Worm (Caenorhabditis elegans) whole organism, L4/young adult: Measurements from ENCODE around the gene C40A11.7.

ENCODE experiments used
- dao-5 ChIP-seq: sonication (generic microtip); optimal IDR thresholded peaks from 2 replicates; lab custom pipeline; 2016; ENCODE audit warnings: missing genotype, missing genetic modification characterization, moderate library complexity, missing compliant biosample characterization
- him-1 ChIP-seq: sonication (generic microtip); optimal IDR thresholded peaks from 2 replicates; lab custom pipeline; 2016; ENCODE audit warnings: missing genotype, missing genetic modification reagents, missing genetic modification characterization, missing compliant biosample characterization

- TF ChIP-seq him-1 (tag; lab: Kevin White, UChicago) (no peak), dao-5 (no peak)
Measured at ce11 chrII:2114488-2114887, 35.9 kb downstream of the C40A11.7 start.
